Worm (Caenorhabditis elegans): ENCODE measurements around the gene idh-2.
A peak's percentile ranks its signal among the peaks of the same experiment; 100 is the strongest.

Gene idh-2

DNA sequence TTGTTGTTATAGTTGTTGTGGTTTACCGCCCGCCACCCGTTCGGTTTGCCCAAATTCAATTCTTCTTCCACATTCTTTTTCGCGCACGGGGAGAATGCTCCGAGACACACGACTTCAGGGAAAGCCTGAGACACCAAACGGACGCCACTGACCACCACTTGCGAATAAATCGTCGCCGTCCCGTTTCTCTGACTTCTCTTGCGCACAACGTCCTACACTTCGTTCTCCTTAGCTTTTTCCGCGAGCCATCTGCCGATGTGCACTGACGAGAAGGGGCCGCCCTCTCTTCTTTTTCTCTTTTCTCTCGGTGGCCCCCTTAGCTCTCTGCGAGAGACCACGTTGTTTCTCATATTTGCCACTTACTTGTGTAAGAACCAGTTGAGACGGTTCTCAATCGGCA is 41.3 kb downstream of the idh-2 start, which contains the start of gene C03A3.1 (continued):
- TF ChIP-seq ceh-18 (tag; optimal IDR thresholded peaks at IDR 0.05) (peak; percentile 1), ceh-22 (tag; optimal IDR thresholded peaks at IDR 0.05) (no peak), ref-2 (tag; optimal IDR thresholded peaks at IDR 0.05) (peak; percentile 16), ttx-3 (tag; optimal IDR thresholded peaks at IDR 0.05) (no peak), rnt-1 (tag; optimal IDR thresholded peaks at IDR 0.05) (peak; percentile 49), nhr-11 (tag; optimal IDR thresholded peaks at IDR 0.05) (no peak), F13H6.1 (tag; optimal IDR thresholded peaks at IDR 0.05) (peak; percentile 12), npax-4 (tag; optimal IDR thresholded peaks at IDR 0.05) (no peak), unc-55 (GFP tag; optimal IDR thresholded peaks at IDR 0.05) (no peak), K09A11.1 (tag; optimal IDR thresholded peaks at IDR 0.05; ENCODE audit: insufficient read depth) (no peak)

DNA sequence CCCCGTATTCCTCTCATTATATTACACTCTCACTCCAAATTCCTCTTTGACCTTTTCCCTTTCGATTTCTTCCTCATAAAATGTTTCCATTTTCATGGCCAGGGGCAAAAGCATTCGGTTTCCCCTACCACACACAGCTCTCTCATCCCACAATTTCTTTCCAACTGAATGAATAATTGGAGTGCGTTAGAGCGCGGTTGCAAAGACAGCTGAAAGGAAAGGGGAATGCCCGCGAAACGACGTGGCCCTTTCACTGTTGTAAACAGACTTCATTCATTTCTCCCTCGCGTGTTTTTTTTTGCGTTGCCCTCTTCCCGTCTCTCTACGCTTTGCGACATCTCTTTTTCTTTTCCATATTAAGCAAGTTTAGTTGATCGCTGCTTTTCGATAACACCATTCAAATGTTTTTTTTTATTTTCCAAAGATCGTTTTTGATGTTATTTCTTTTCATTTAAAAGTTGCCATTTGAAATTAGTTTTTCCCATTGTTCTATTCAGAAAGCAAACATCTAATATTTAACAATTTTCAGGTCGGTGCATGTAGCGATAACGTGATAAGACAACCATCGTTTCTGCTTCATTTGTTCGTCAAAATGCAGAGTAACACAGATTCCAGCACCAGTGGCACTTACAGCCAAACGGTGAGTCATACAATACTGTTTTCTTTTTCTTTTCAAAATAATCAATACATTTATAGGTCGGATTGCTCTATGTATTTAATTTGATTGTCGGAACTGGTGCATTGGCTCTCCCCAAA is 46.7 kb downstream of the idh-2 start, which contains the start of gene C03A3.2:
Gene C03A3.2, plus strand, starts transcription at position 530 of the 756 bp plus-strand sequence.
- TF ChIP-seq tbx-2 (tag; optimal IDR thresholded peaks at IDR 0.05) = peak; percentile 76
- TF ChIP-seq dve-1 (tag; optimal IDR thresholded peaks at IDR 0.05) = no peak
- peak; percentile 2 for TF ChIP-seq ref-2 (tag; optimal IDR thresholded peaks at IDR 0.05)
- TF ChIP-seq npax-4 (tag; optimal IDR thresholded peaks at IDR 0.05) = no peak
- TF ChIP-seq pqm-1 (tag; optimal IDR thresholded peaks at IDR 0.05) = no peak
- no peak for TF ChIP-seq ceh-19 (GFP tag; optimal IDR thresholded peaks at IDR 0.05)
- TF ChIP-seq ceh-31 (tag; optimal IDR thresholded peaks at IDR 0.05) = peak; percentile 94
- peak; percentile 90 for TF ChIP-seq unc-42 (tag; optimal IDR thresholded peaks at IDR 0.05)
- TF ChIP-seq pha-4 (tag; optimal IDR thresholded peaks at IDR 0.05) = no peak
- no peak for TF ChIP-seq ztf-16 (tag; optimal IDR thresholded peaks at IDR 0.05)
- no peak for TF ChIP-seq fkh-10 (GFP tag; optimal IDR thresholded peaks at IDR 0.05)
- no peak for TF ChIP-seq sdc-2 (tag; optimal IDR thresholded peaks at IDR 0.05)
- TF ChIP-seq ceh-18 (tag; optimal IDR thresholded peaks at IDR 0.05) = peak; percentile 81
- peak; percentile 43 for TF ChIP-seq pros-1 (tag; optimal IDR thresholded peaks at IDR 0.05)
- no peak for TF ChIP-seq ceh-45 (GFP tag; IDR thresholded peaks at IDR 0.05)
- no peak for TF ChIP-seq hlh-6 (tag; optimal IDR thresholded peaks at IDR 0.05)
- TF ChIP-seq ceh-24 (tag; optimal IDR thresholded peaks at IDR 0.05) = no peak
- peak; percentile 68 for TF ChIP-seq ceh-14 (tag; optimal IDR thresholded peaks at IDR 0.05)
- TF ChIP-seq hlh-15 (tag; optimal IDR thresholded peaks at IDR 0.05) = no peak
- no peak for TF ChIP-seq ceh-9 (tag; optimal IDR thresholded peaks at IDR 0.05)
- peak; percentile 23 for TF ChIP-seq ceh-6 (GFP tag; optimal IDR thresholded peaks at IDR 0.05)
- TF ChIP-seq nfya-1 (tag; optimal IDR thresholded peaks at IDR 0.05) = peak; percentile 77
- TF ChIP-seq C38D4.7 (GFP tag; optimal IDR thresholded peaks at IDR 0.05) = no peak
- TF ChIP-seq rnt-1 (tag; optimal IDR thresholded peaks at IDR 0.05) = peak; percentile 20
- TF ChIP-seq hlh-13 (GFP tag; optimal IDR thresholded peaks at IDR 0.05) = no peak
- TF ChIP-seq ceh-34 (tag; optimal IDR thresholded peaks at IDR 0.05) = peak; percentile 66
- TF ChIP-seq madf-2 (tag; optimal IDR thresholded peaks at IDR 0.05) = peak; percentile 13

- TF ChIP-seq sdc-2 (tag; optimal IDR thresholded peaks at IDR 0.05) (no peak), madf-2 (tag; optimal IDR thresholded peaks at IDR 0.05) (no peak), syd-9 (tag; optimal IDR thresholded peaks at IDR 0.05) (no peak), hlh-15 (tag; optimal IDR thresholded peaks at IDR 0.05) (no peak), hlh-30 (tag; optimal IDR thresholded peaks at IDR 0.05; ENCODE audit: insufficient read depth) (no peak), gmeb-2 (tag; optimal IDR thresholded peaks at IDR 0.05) (no peak), ama-1 (optimal IDR thresholded peaks at IDR 0.05) (no peak), ref-2 (tag; optimal IDR thresholded peaks at IDR 0.05) (no peak), pax-1 (tag; optimal IDR thresholded peaks at IDR 0.05) (no peak), F13H6.1 (tag; optimal IDR thresholded peaks at IDR 0.05) (no peak), sox-2 (GFP tag; IDR thresholded peaks at IDR 0.05) (no peak), hlh-13 (GFP tag; optimal IDR thresholded peaks at IDR 0.05) (no peak), elt-4 (tag; optimal IDR thresholded peaks at IDR 0.05) (no peak), T23F11.4 (GFP tag; optimal IDR thresholded peaks at IDR 0.05) (no peak), unc-3 (GFP tag; conservative IDR thresholded peaks at IDR 0.05) (no peak), unc-3 (tag; optimal IDR thresholded peaks at IDR 0.05) (no peak), ceh-45 (GFP tag; IDR thresholded peaks at IDR 0.05) (no peak), pros-1 (tag; optimal IDR thresholded peaks at IDR 0.05) (no peak)
Measured at ce11 chrX:11264715-11265114, 48.9 kb downstream of the idh-2 start.
